Worm (Caenorhabditis elegans): ENCODE measurements around the gene H01M10.2.

The H01M10.2 gene

ce11 chrX:2604358-2605016 is 18.9 kb upstream of the H01M10.2 start:
- TF ChIP-seq zip-4 (GFP tag; optimal IDR thresholded peaks at IDR 0.05) (no peak), mef-2 (tag; optimal IDR thresholded peaks at IDR 0.05) (no peak), ztf-11 (tag; optimal IDR thresholded peaks at IDR 0.05) (no peak), ceh-8 (GFP tag; optimal IDR thresholded peaks at IDR 0.05) (no peak), ceh-88 (GFP tag; IDR thresholded peaks at IDR 0.05) (0 out of 2 replicates have a peak, but pooled peaks have one; percentile 13), isw-1 (GFP tag; IDR thresholded peaks at IDR 0.05) (no peak), pag-3 (tag; optimal IDR thresholded peaks at IDR 0.05; ENCODE audit: borderline replicate concordance, insufficient read depth) (no peak), mab-9 (GFP tag; IDR thresholded peaks at IDR 0.05) (no peak), fkh-10 (GFP tag; optimal IDR thresholded peaks at IDR 0.05) (peak; percentile 25), elt-2 (tag; optimal IDR thresholded peaks at IDR 0.05) (no peak), mdl-1 (tag; optimal IDR thresholded peaks at IDR 0.05) (no peak), nhr-47 (tag; optimal IDR thresholded peaks at IDR 0.05) (peak; percentile 55), nhr-237 (tag; optimal IDR thresholded peaks at IDR 0.05) (no peak), lin-39 (tag; optimal IDR thresholded peaks at IDR 0.05) (no peak), fkh-8 (tag; optimal IDR thresholded peaks at IDR 0.05) (peak; percentile 10), unc-130 (tag; optimal IDR thresholded peaks at IDR 0.05) (no peak), ceh-82 (tag; optimal IDR thresholded peaks at IDR 0.05) (peak in 1 of 3 experiments; percentile 10), swsn-7 (tag; optimal IDR thresholded peaks at IDR 0.05) (peak; percentile 15), unc-30 (tag; optimal IDR thresholded peaks at IDR 0.05) (peak; percentile 85), xbp-1 (tag; optimal IDR thresholded peaks at IDR 0.05) (no peak), efl-1 (optimal IDR thresholded peaks at IDR 0.05) (no peak), efl-1 (GFP tag; optimal IDR thresholded peaks at IDR 0.05 in 1 of 2) (no peak), tbx-2 (tag; optimal IDR thresholded peaks at IDR 0.05) (no peak), mep-1 (tag; optimal IDR thresholded peaks at IDR 0.05) (no peak), snpc-4 (tag; optimal IDR thresholded peaks at IDR 0.05) (no peak), rnt-1 (tag; optimal IDR thresholded peaks at IDR 0.05) (no peak), nhr-12 (tag; optimal IDR thresholded peaks at IDR 0.05) (no peak), aly-2 (tag; optimal IDR thresholded peaks at IDR 0.05) (no peak), Y116A8C.19 (tag; optimal IDR thresholded peaks at IDR 0.05; ENCODE audit: borderline replicate concordance) (no peak), skn-1 (tag; optimal IDR thresholded peaks at IDR 0.05) (no peak), lin-14 (GFP tag; optimal IDR thresholded peaks at IDR 0.05) (peak; percentile 65), vab-15 (tag; optimal IDR thresholded peaks at IDR 0.05) (no peak), aha-1 (tag; optimal IDR thresholded peaks at IDR 0.05) (no peak), zag-1 (tag; optimal IDR thresholded peaks at IDR 0.05) (no peak), egl-13 (tag; optimal IDR thresholded peaks at IDR 0.05) (peak; percentile 29), unc-86 (tag; optimal IDR thresholded peaks at IDR 0.05) (no peak), jun-1 (tag; optimal IDR thresholded peaks at IDR 0.05) (no peak), nhr-77 (tag; optimal IDR thresholded peaks at IDR 0.05) (no peak), nhr-71 (tag; optimal IDR thresholded peaks at IDR 0.05) (peak; percentile 53), nhr-28 (tag; optimal IDR thresholded peaks at IDR 0.05) (no peak), nhr-76 (tag; optimal IDR thresholded peaks at IDR 0.05) (no peak), pax-3 (tag; optimal IDR thresholded peaks at IDR 0.05) (peak; percentile 71), sox-4 (tag; optimal IDR thresholded peaks at IDR 0.05) (peak; percentile 64), hlh-4 (tag; optimal IDR thresholded peaks at IDR 0.05) (no peak), tlp-1 (tag; optimal IDR thresholded peaks at IDR 0.05) (no peak), C04F5.9 (tag; optimal IDR thresholded peaks at IDR 0.05) (no peak), fkh-4 (tag; optimal IDR thresholded peaks at IDR 0.05; ENCODE audit: borderline replicate concordance) (peak; percentile 39), C34B4.2 (tag; optimal IDR thresholded peaks at IDR 0.05) (no peak), dsc-1 (tag; optimal IDR thresholded peaks at IDR 0.05) (peak; percentile 94), snu-23 (GFP tag; optimal IDR thresholded peaks at IDR 0.05) (no peak), elt-3 (tag; optimal IDR thresholded peaks at IDR 0.05) (no peak), unc-62 (GFP tag; optimal IDR thresholded peaks at IDR 0.05) (no peak), irx-1 (tag; optimal IDR thresholded peaks at IDR 0.05) (no peak)

All from whole organism, L1 larva.